Fruit fly (Drosophila melanogaster) whole organism, embryonic: ENCODE measurements around the gene Gart.

Source experiments
- Bteb2 ChIP-seq: fragments of 200-800 bp; sonication (Bioruptor generic); optimal IDR thresholded peaks from 2 replicates; lab custom pipeline; 2016; ENCODE audit warnings: missing biosample characterization, missing genetic modification characterization
- CG10565 ChIP-seq: fragments of 200-800 bp; sonication (Bioruptor generic); optimal IDR thresholded peaks from 3 replicates; lab custom pipeline; 2016; ENCODE audit warnings: missing biosample characterization, mild to moderate bottlenecking, missing genetic modification characterization
- CG12071 ChIP-seq: fragments of 200-800 bp; sonication (Bioruptor generic); optimal IDR thresholded peaks from 3 replicates; lab custom pipeline; 2018; ENCODE audit warnings: missing biosample characterization, mild to moderate bottlenecking, missing genetic modification characterization
- CG13287 ChIP-seq: fragments of 200-800 bp; sonication (Bioruptor generic); IDR thresholded peaks from 2 replicates; pipeline ENCODE4 v1.3.6; 2022; ENCODE audit warnings: missing biosample characterization, missing genetic modification characterization; ENCODE audit not compliant: partially characterized antibody
- CG14014 ChIP-seq: fragments of 200-800 bp; sonication (Bioruptor generic); IDR thresholded peaks from 2 replicates; pipeline ENCODE4 v1.3.6; 2022; ENCODE audit warnings: missing biosample characterization, missing genetic modification characterization
- CG14710 ChIP-seq: fragments of 200-800 bp; sonication (Bioruptor generic); optimal IDR thresholded peaks from 3 replicates; lab custom pipeline; 2019; ENCODE audit warnings: missing biosample characterization, mild to moderate bottlenecking, missing genetic modification characterization, moderate library complexity
- CG14860 ChIP-seq: fragments of 200-800 bp; sonication (Bioruptor generic); IDR thresholded peaks from 3 replicates; pipeline ENCODE4 v1.3.6; 2022; ENCODE audit warnings: missing biosample characterization, missing genetic modification characterization; ENCODE audit not compliant: partially characterized antibody
- CG16813 ChIP-seq: fragments of 200-800 bp; sonication (Bioruptor generic); IDR thresholded peaks from 3 replicates; pipeline ENCODE4 v1.3.6; 2022; ENCODE audit warnings: missing biosample characterization, missing genetic modification characterization; ENCODE audit not compliant: partially characterized antibody
- CG16815 ChIP-seq: fragments of 200-800 bp; sonication (Bioruptor generic); optimal IDR thresholded peaks from 3 replicates; lab custom pipeline; 2017; ENCODE audit warnings: missing biosample characterization, mild to moderate bottlenecking, missing genetic modification characterization
- CG17612 ChIP-seq: fragments of 200-800 bp; sonication (Bioruptor generic); IDR thresholded peaks from 2 replicates; pipeline ENCODE4 v1.3.6; 2022; ENCODE audit warnings: missing biosample characterization, missing genetic modification characterization
- CG17912 ChIP-seq: fragments of 200-800 bp; sonication (Bioruptor generic); optimal IDR thresholded peaks from 2 replicates; lab custom pipeline; 2018; ENCODE audit warnings: missing biosample characterization, mild to moderate bottlenecking, missing genetic modification characterization
- CG30431 ChIP-seq: fragments of 200-800 bp; sonication (Bioruptor generic); optimal IDR thresholded peaks from 2 replicates; lab custom pipeline; 2017; ENCODE audit warnings: missing biosample characterization, missing genetic modification characterization
- CG31224 ChIP-seq: fragments of 200-800 bp; sonication (Bioruptor generic); IDR thresholded peaks from 2 replicates; pipeline ENCODE4 v1.3.6; 2022; ENCODE audit warnings: missing biosample characterization, missing genetic modification characterization
- CG31388 ChIP-seq: fragments of 200-800 bp; sonication (Bioruptor generic); optimal IDR thresholded peaks from 2 replicates; lab custom pipeline; 2016; ENCODE audit warnings: missing biosample characterization, missing genetic modification characterization
- CG4707 ChIP-seq: fragments of 200-800 bp; sonication (Bioruptor generic); optimal IDR thresholded peaks from 2 replicates; lab custom pipeline; 2018; ENCODE audit warnings: missing biosample characterization, mild to moderate bottlenecking, missing genetic modification characterization, moderate library complexity
- CG4730 ChIP-seq: fragments of 200-800 bp; sonication (Bioruptor generic); IDR thresholded peaks from 2 replicates; pipeline ENCODE4 v1.3.6; 2022; ENCODE audit warnings: missing biosample characterization, missing genetic modification characterization
- CG7357 ChIP-seq: fragments of 200-800 bp; sonication (Bioruptor generic); IDR thresholded peaks from 3 replicates; pipeline ENCODE4 v1.3.6; 2022; ENCODE audit warnings: missing biosample characterization, missing genetic modification characterization
- CG8359 ChIP-seq: fragments of 200-800 bp; sonication (Bioruptor generic); optimal IDR thresholded peaks from 2 replicates; lab custom pipeline; 2017; ENCODE audit warnings: missing biosample characterization, mild to moderate bottlenecking, missing genetic modification characterization, borderline replicate concordance
- CG9797 ChIP-seq: fragments of 200-800 bp; sonication (Bioruptor generic); optimal IDR thresholded peaks from 3 replicates; lab custom pipeline; 2018; ENCODE audit warnings: missing biosample characterization, mild to moderate bottlenecking, missing genetic modification characterization
- Camta ChIP-seq: fragments of 200-800 bp; sonication (Bioruptor generic); optimal IDR thresholded peaks from 2 replicates; lab custom pipeline; 2016; ENCODE audit warnings: missing biosample characterization, missing genetic modification characterization
- E2f1 ChIP-seq: fragments of 200-800 bp; sonication (Bioruptor generic); IDR thresholded peaks from 2 replicates; pipeline ENCODE4 v1.3.6; 2022; ENCODE audit warnings: missing biosample characterization, missing genetic modification characterization
- Elba2 ChIP-seq: fragments of 200-800 bp; sonication (Bioruptor generic); optimal IDR thresholded peaks from 3 replicates; lab custom pipeline; 2016; ENCODE audit warnings: missing biosample characterization, missing genetic modification characterization
- Fer3 ChIP-seq: fragments of 200-800 bp; sonication (Bioruptor generic); optimal IDR thresholded peaks from 2 replicates; lab custom pipeline; 2018; ENCODE audit warnings: missing biosample characterization, mild to moderate bottlenecking, missing genetic modification characterization, moderate library complexity
- Max ChIP-seq: fragments of 200-800 bp; sonication (Bioruptor generic); optimal IDR thresholded peaks from 2 replicates; lab custom pipeline; 2016; ENCODE audit warnings: missing biosample characterization, mild to moderate bottlenecking, missing genetic modification characterization
- Mes4 ChIP-seq: fragments of 200-800 bp; sonication (Bioruptor generic); optimal IDR thresholded peaks from 2 replicates; lab custom pipeline; 2016; ENCODE audit warnings: missing biosample characterization, missing genetic modification characterization
- Ptx1 ChIP-seq: fragments of 200-800 bp; sonication (Bioruptor generic); IDR thresholded peaks from 2 replicates; pipeline ENCODE4 v1.3.6; 2022; ENCODE audit warnings: missing biosample characterization, missing genetic modification characterization
- Trl ChIP-seq, 3 experiments: fragments of >200 bp in 2 of 3; fragments of 200-800 bp in 1 of 3; sonication (Bioruptor generic) in 1 of 3; optimal IDR thresholded peaks; 2 replicates in 1 of 3; 3 replicates in 2 of 3; lab custom pipeline; 2016 to 2017; ENCODE audit warnings: missing biosample characterization in 1 of 3, missing genetic modification characterization in 1 of 3
- Xbp1 ChIP-seq: fragments of 200-800 bp; sonication (Bioruptor generic); optimal IDR thresholded peaks from 3 replicates; lab custom pipeline; 2016; ENCODE audit warnings: missing biosample characterization, mild to moderate bottlenecking, missing genetic modification characterization
- YL-1 ChIP-seq: fragments of 200-800 bp; sonication (Bioruptor generic); optimal IDR thresholded peaks from 3 replicates; lab custom pipeline; 2017; ENCODE audit warnings: missing biosample characterization, mild to moderate bottlenecking, missing genetic modification characterization
- ato ChIP-seq: fragments of 200-800 bp; sonication (Bioruptor generic); IDR thresholded peaks from 2 replicates; pipeline ENCODE4 v1.3.6; 2022; ENCODE audit warnings: missing biosample characterization, missing genetic modification characterization; ENCODE audit not compliant: partially characterized antibody
- bab2 ChIP-seq: fragments of 200-800 bp; sonication (Bioruptor generic); optimal IDR thresholded peaks from 2 replicates; lab custom pipeline; 2016; ENCODE audit warnings: missing biosample characterization, missing genetic modification characterization
- chn ChIP-seq: fragments of 200-800 bp; sonication (Bioruptor generic); optimal IDR thresholded peaks from 2 replicates; lab custom pipeline; 2016; ENCODE audit warnings: missing biosample characterization, missing genetic modification characterization
- crc ChIP-seq: fragments of 200-800 bp; sonication (Bioruptor generic); optimal IDR thresholded peaks from 2 replicates; lab custom pipeline; 2016; ENCODE audit warnings: missing biosample characterization, missing genetic modification characterization
- crol ChIP-seq: fragments of 200-800 bp; sonication (Bioruptor generic); IDR thresholded peaks from 2 replicates; pipeline ENCODE4 v1.3.6; 2022; ENCODE audit warnings: missing biosample characterization, missing genetic modification characterization
- crp ChIP-seq, 2 experiments: fragments of 200-800 bp; sonication (Bioruptor generic); optimal IDR thresholded peaks; 2 replicates in 1 of 2; 3 replicates in 1 of 2; lab custom pipeline; 2017; ENCODE audit warnings: missing biosample characterization in 2 of 2, missing genetic modification characterization in 2 of 2, mild to moderate bottlenecking in 1 of 2, moderate library complexity in 1 of 2
- fd3F ChIP-seq: fragments of 200-800 bp; sonication (Bioruptor generic); optimal IDR thresholded peaks from 2 replicates; lab custom pipeline; 2018; ENCODE audit warnings: missing biosample characterization, mild to moderate bottlenecking, missing genetic modification characterization, moderate library complexity
- gcm2 ChIP-seq: fragments of 200-800 bp; sonication (Bioruptor generic); optimal IDR thresholded peaks from 2 replicates; lab custom pipeline; 2016; ENCODE audit warnings: missing biosample characterization, missing genetic modification characterization
- grau ChIP-seq: fragments of 200-800 bp; optimal IDR thresholded peaks from 3 replicates; lab custom pipeline; 2019; ENCODE audit warnings: missing biosample characterization, mild to moderate bottlenecking, missing genetic modification characterization, moderate library complexity
- ham ChIP-seq: fragments of 200-800 bp; sonication (Bioruptor generic); IDR thresholded peaks from 2 replicates; pipeline ENCODE4 v1.3.6; 2022; ENCODE audit warnings: missing biosample characterization, missing genetic modification characterization
- jigr1 ChIP-seq: fragments of 200-800 bp; sonication (Bioruptor generic); IDR thresholded peaks from 3 replicates; pipeline ENCODE4 v1.3.6; 2022; ENCODE audit warnings: missing biosample characterization, missing genetic modification characterization
- ken ChIP-seq: fragments of 200-800 bp; sonication (Bioruptor generic); IDR thresholded peaks from 3 replicates; pipeline ENCODE4 v1.3.6; 2022; ENCODE audit warnings: missing biosample characterization, missing genetic modification characterization
- nau ChIP-seq: fragments of 200-800 bp; sonication (Bioruptor generic); optimal IDR thresholded peaks from 3 replicates; lab custom pipeline; 2017; ENCODE audit warnings: missing biosample characterization, mild to moderate bottlenecking, missing genetic modification characterization, missing genetic modification reagents
- nom ChIP-seq: fragments of 200-800 bp; sonication (Bioruptor generic); optimal IDR thresholded peaks from 2 replicates; lab custom pipeline; 2017; ENCODE audit warnings: missing biosample characterization, missing genetic modification characterization, mild to moderate bottlenecking, moderate library complexity, missing genetic modification reagents
- ro ChIP-seq: fragments of 200-800 bp; sonication (Bioruptor generic); IDR thresholded peaks from 2 replicates; pipeline ENCODE4 v1.3.6; 2022; ENCODE audit warnings: missing biosample characterization, missing genetic modification characterization
- sob ChIP-seq: fragments of 200-800 bp; sonication (Bioruptor generic); IDR thresholded peaks from 2 replicates; pipeline ENCODE4 v1.3.6; 2022; ENCODE audit warnings: missing biosample characterization, missing genetic modification characterization
- tio ChIP-seq: fragments of 200-800 bp; sonication (Bioruptor generic); optimal IDR thresholded peaks from 2 replicates; lab custom pipeline; 2017; ENCODE audit warnings: missing biosample characterization, missing genetic modification characterization, inconsistent platforms
- trem ChIP-seq: fragments of 200-800 bp; optimal IDR thresholded peaks from 3 replicates; lab custom pipeline; 2019; ENCODE audit warnings: missing biosample characterization, mild to moderate bottlenecking, missing genetic modification characterization, moderate library complexity
- ttk ChIP-seq: fragments of 200-800 bp; sonication (Bioruptor generic); IDR thresholded peaks from 2 replicates; pipeline ENCODE4 v2.1.2; 2022; ENCODE audit warnings: missing biosample characterization, missing genetic modification characterization
- tup ChIP-seq: fragments of 200-800 bp; sonication (Bioruptor generic); optimal IDR thresholded peaks from 2 replicates; lab custom pipeline; 2016; ENCODE audit warnings: missing biosample characterization, mild to moderate bottlenecking, missing genetic modification characterization, moderate library complexity
- zen2 ChIP-seq: fragments of 200-800 bp; sonication (Bioruptor generic); IDR thresholded peaks from 3 replicates; pipeline ENCODE4 v1.3.6; 2022; ENCODE audit warnings: missing biosample characterization, missing genetic modification characterization; ENCODE audit not compliant: partially characterized antibody

Gene Gart

DNA sequence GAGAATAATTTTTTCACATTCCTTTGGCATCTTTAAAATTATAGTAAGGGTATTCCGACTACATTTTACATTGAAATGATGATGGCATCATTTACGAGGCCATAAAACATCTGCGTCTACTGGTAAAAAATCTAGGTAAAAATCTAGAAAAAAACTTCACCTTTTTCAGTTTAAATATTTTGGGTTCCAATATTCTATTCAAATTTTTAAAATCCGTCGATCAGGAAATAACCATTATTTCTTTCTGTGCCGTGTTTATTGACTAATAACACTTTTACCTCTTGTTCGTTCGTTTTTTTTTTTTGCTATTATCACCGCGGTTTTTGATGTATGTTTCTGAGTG is 15.6 kb upstream of the Gart start (continued):
- TF ChIP-seq gcm2 (GFP tag; lab: Kevin White, UChicago) (peak; percentile 62), tio (GFP tag; lab: Kevin White, UChicago) (peak; percentile 79), nau (no peak), CG16813 (GFP tag; lab: Robert Waterston, UW) (no peak), ken (GFP tag; lab: Robert Waterston, UW) (0 out of 3 replicates have a peak, but pooled peaks have one; percentile 44), sob (GFP tag; lab: Robert Waterston, UW) (peak; percentile 60; the same call in 1 of the 2 replicates), Ptx1 (GFP tag; lab: Robert Waterston, UW) (peak; percentile 75), Trl (optimal IDR thresholded peaks at IDR 0.05; lab: Kevin White, UChicago) (no peak), Trl (GFP tag; optimal IDR thresholded peaks at IDR 0.05; lab: Kevin White, UChicago) (peak; percentile 28), Xbp1 (peak; percentile 80), tup (GFP tag; lab: Kevin White, UChicago) (no peak), CG4707 (GFP tag; lab: Kevin White, UChicago) (no peak), Elba2 (GFP tag; lab: Kevin White, UChicago) (no peak), CG14710 (tag; lab: Kevin White, UChicago) (peak; percentile 33), CG16815 (GFP tag; lab: Kevin White, UChicago) (no peak), crc (GFP tag; lab: Kevin White, UChicago) (peak; percentile 16), Bteb2 (peak; percentile 33), bab2 (GFP tag; lab: Kevin White, UChicago) (peak; percentile 31), ham (GFP tag; lab: Robert Waterston, UW) (no peak), CG14860 (GFP tag; lab: Robert Waterston, UW) (no peak), Mes4 (GFP tag; lab: Kevin White, UChicago) (no peak), ato (GFP tag; lab: Robert Waterston, UW) (no peak), crol (GFP tag; lab: Robert Waterston, UW) (no peak), CG13287 (GFP tag; lab: Robert Waterston, UW) (no peak), jigr1 (no peak), chn (GFP tag; lab: Kevin White, UChicago) (peak; percentile 69), CG17612 (GFP tag; lab: Robert Waterston, UW) (0 out of 2 replicates have a peak, but pooled peaks have one; percentile 32), CG17912 (GFP tag; lab: Kevin White, UChicago) (no peak), YL-1 (no peak), crp (GFP tag; optimal IDR thresholded peaks at IDR 0.05; lab: Kevin White, UChicago) (no peak), nom (no peak), Max (GFP tag; lab: Kevin White, UChicago) (no peak), CG4730 (GFP tag; lab: Robert Waterston, UW) (0 out of 2 replicates have a peak, but pooled peaks have one; percentile 44), Camta (GFP tag; lab: Kevin White, UChicago) (peak; percentile 57), fd3F (GFP tag; lab: Kevin White, UChicago) (peak; percentile 7), zen2 (GFP tag; lab: Robert Waterston, UW) (no peak), CG12071 (GFP tag; lab: Kevin White, UChicago) (no peak), CG8359 (no peak), CG31388 (no peak), CG9797 (GFP tag; lab: Kevin White, UChicago) (no peak), E2f1 (GFP tag; lab: Robert Waterston, UW) (peak; percentile 59; the same call in 1 of the 2 replicates), CG7357 (GFP tag; lab: Robert Waterston, UW) (peak; percentile 44; the same call in 2 of the 3 replicates), ttk (GFP tag; lab: Robert Waterston, UW) (no peak; the same call in 1 of the 2 replicates), CG14014 (GFP tag; lab: Robert Waterston, UW) (peak; percentile 53; the same call in 1 of the 2 replicates), CG31224 (no peak), trem (tag; lab: Kevin White, UChicago) (peak; percentile 17), CG10565 (GFP tag; lab: Kevin White, UChicago) (no peak), Fer3 (tag; lab: Kevin White, UChicago) (peak; percentile 43), grau (tag; lab: Kevin White, UChicago) (peak; percentile 38), CG30431 (GFP tag; lab: Kevin White, UChicago) (no peak), ro (GFP tag; lab: Robert Waterston, UW) (no peak)
